Worm (Caenorhabditis elegans) whole organism, young adult: Measurements from ENCODE around the gene twk-26.

Experiments
- C17E4.6 ChIP-seq: fragments of 200-800 bp; sonication (Bioruptor generic); IDR thresholded peaks from 2 replicates; pipeline ENCODE4 v1.3.6; 2022; ENCODE audit warnings: missing genetic modification reagents, missing genetic modification characterization, missing compliant biosample characterization
- ceh-79 ChIP-seq: sonication (generic microtip); optimal IDR thresholded peaks from 2 replicates; lab custom pipeline; 2017; ENCODE audit warnings: mild to moderate bottlenecking, missing genetic modification characterization, missing compliant biosample characterization
- hmg-1.2 ChIP-seq: fragments of 200-800 bp; sonication (Bioruptor generic); IDR thresholded peaks from 2 replicates; pipeline ENCODE4 v1.3.6; 2022; ENCODE audit warnings: missing genetic modification reagents, missing genetic modification characterization, missing compliant biosample characterization
- pha-4 ChIP-seq: fragments of 150-350 bp; sonication (generic microtip); optimal IDR thresholded peaks from 2 replicates; lab custom pipeline; 2014; ENCODE audit warnings: missing biosample characterization, missing genetic modification reagents, missing genetic modification characterization
- snpc-4 ChIP-seq, 5 experiments: fragments of 150-350 bp in 1 of 5; sonication (generic microtip) in 4 of 5; optimal IDR thresholded peaks; 2 replicates each; lab custom pipeline; 2014 to 2018; ENCODE audit warnings: missing genetic modification characterization in 5 of 5, missing biosample characterization in 3 of 5, antibody characterized with exemption in 2 of 5, mild to moderate bottlenecking in 2 of 5, missing compliant biosample characterization in 2 of 5, missing genotype in 2 of 5, moderate library complexity in 2 of 5, missing genetic modification reagents in 1 of 5
- somi-1 ChIP-seq: fragments of 200-800 bp; sonication (Bioruptor generic); optimal IDR thresholded peaks from 2 replicates; lab custom pipeline; 2018; ENCODE audit warnings: mild to moderate bottlenecking, missing genetic modification characterization, missing compliant biosample characterization
- ztf-28 ChIP-seq: fragments of 200-800 bp; sonication (Bioruptor generic); IDR thresholded peaks from 2 replicates; pipeline ENCODE4 v1.3.6; 2022; ENCODE audit warnings: missing genetic modification reagents, missing genetic modification characterization, missing compliant biosample characterization

DNA sequence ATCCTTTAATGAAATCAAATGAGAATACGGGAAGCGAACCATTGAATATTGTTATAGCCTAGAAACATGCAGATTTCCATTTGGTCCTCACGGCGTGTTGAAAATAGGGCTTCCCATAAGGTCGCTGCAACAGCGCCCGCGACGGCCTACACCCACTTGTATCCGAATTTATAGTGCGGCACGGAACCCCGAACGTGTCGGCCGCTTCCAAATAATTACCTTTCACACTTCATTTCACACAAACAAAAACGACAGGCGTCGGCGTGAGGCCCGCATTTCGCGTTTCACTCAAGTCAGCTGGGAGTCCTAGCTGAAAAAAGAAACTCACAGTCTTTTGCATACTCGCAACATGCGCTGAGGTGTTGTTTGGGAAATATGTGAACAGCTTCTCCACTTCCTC is 21.1 kb downstream of the twk-26 start:
- TF ChIP-seq C17E4.6 (GFP tag; lab: Robert Waterston, UW): no peak
- TF ChIP-seq pha-4 (tag; lab: Kevin White, UChicago): no peak
- TF ChIP-seq somi-1 (GFP tag; lab: Kevin White, UChicago): no peak
- TF ChIP-seq ztf-28: no peak
- no peak for TF ChIP-seq ceh-79
- TF ChIP-seq snpc-4 (GFP tag; optimal IDR thresholded peaks at IDR 0.05; lab: Kevin White, UChicago): no peak
- peak in 2 of 4 experiments; percentile 61 to 80 for TF ChIP-seq snpc-4 (tag; optimal IDR thresholded peaks at IDR 0.05; lab: Kevin White, UChicago)
- no peak for TF ChIP-seq hmg-1.2 (GFP tag; lab: Robert Waterston, UW)
